Fruit fly (Drosophila melanogaster) whole organism, embryonic: ENCODE data around the gene lark.

Source experiments
- Atf6 ChIP-seq: fragments of 200-800 bp; sonication (Bioruptor generic); IDR thresholded peaks from 2 replicates; pipeline ENCODE4 v1.3.6; 2022; ENCODE audit warnings: missing biosample characterization, missing genetic modification characterization
- Bgb ChIP-seq: fragments of 200-800 bp; sonication (Bioruptor generic); IDR thresholded peaks from 2 replicates; pipeline ENCODE4 v1.3.6; 2022; ENCODE audit warnings: missing biosample characterization, missing genetic modification characterization; ENCODE audit not compliant: partially characterized antibody
- CG10321 ChIP-seq: fragments of 200-800 bp; sonication (Bioruptor generic); IDR thresholded peaks from 2 replicates; pipeline ENCODE4 v1.3.6; 2022; ENCODE audit warnings: missing biosample characterization, missing genetic modification characterization
- CG11695 ChIP-seq: fragments of 200-800 bp; sonication (Bioruptor generic); IDR thresholded peaks from 3 replicates; pipeline ENCODE4 v1.3.6; 2022; ENCODE audit warnings: missing biosample characterization, missing genetic modification characterization
- CG12071 ChIP-seq: fragments of 200-800 bp; sonication (Bioruptor generic); optimal IDR thresholded peaks from 3 replicates; lab custom pipeline; 2018; ENCODE audit warnings: missing biosample characterization, mild to moderate bottlenecking, missing genetic modification characterization
- CG12659 ChIP-seq: fragments of 200-800 bp; sonication (Bioruptor generic); optimal IDR thresholded peaks from 3 replicates; lab custom pipeline; 2017; ENCODE audit warnings: mild to moderate bottlenecking, missing biosample characterization, missing genetic modification reagents, missing genetic modification characterization
- CG12769 ChIP-seq: fragments of 200-800 bp; sonication (Bioruptor generic); optimal IDR thresholded peaks from 2 replicates; lab custom pipeline; 2019; ENCODE audit warnings: missing biosample characterization, mild to moderate bottlenecking, missing genetic modification characterization, moderate library complexity
- CG13123 ChIP-seq: fragments of 200-800 bp; sonication (Bioruptor generic); optimal IDR thresholded peaks from 2 replicates; lab custom pipeline; 2016; ENCODE audit warnings: missing biosample characterization, missing genetic modification characterization
- CG13775 ChIP-seq: fragments of 200-800 bp; sonication (Bioruptor generic); optimal IDR thresholded peaks from 3 replicates; lab custom pipeline; 2017; ENCODE audit warnings: missing biosample characterization, mild to moderate bottlenecking, missing genetic modification characterization
- CG13894 ChIP-seq: fragments of 200-800 bp; sonication (Bioruptor generic); optimal IDR thresholded peaks from 3 replicates; lab custom pipeline; 2018; ENCODE audit warnings: missing biosample characterization, mild to moderate bottlenecking, missing genetic modification characterization, moderate library complexity
- CG14667 ChIP-seq: fragments of 200-800 bp; sonication (Bioruptor generic); IDR thresholded peaks from 2 replicates; pipeline ENCODE4 v1.3.6; 2022; ENCODE audit warnings: missing biosample characterization, missing genetic modification characterization
- CG16863 ChIP-seq: fragments of 200-800 bp; sonication (Bioruptor generic); optimal IDR thresholded peaks from 3 replicates; lab custom pipeline; 2016; ENCODE audit warnings: missing biosample characterization, missing genetic modification characterization
- CG17359 ChIP-seq: fragments of 200-800 bp; sonication (Bioruptor generic); optimal IDR thresholded peaks from 3 replicates; lab custom pipeline; 2018; ENCODE audit warnings: missing biosample characterization, mild to moderate bottlenecking, missing genetic modification characterization, moderate library complexity
- CG1832 ChIP-seq: fragments of 200-800 bp; sonication (Bioruptor generic); optimal IDR thresholded peaks from 2 replicates; lab custom pipeline; 2017; ENCODE audit warnings: missing biosample characterization, mild to moderate bottlenecking, missing genetic modification characterization, inconsistent platforms
- CG2202 ChIP-seq: fragments of 200-800 bp; sonication (Bioruptor generic); optimal IDR thresholded peaks from 2 replicates; lab custom pipeline; 2018; ENCODE audit warnings: missing biosample characterization, mild to moderate bottlenecking, missing genetic modification characterization
- CG30020 ChIP-seq: fragments of 200-800 bp; optimal IDR thresholded peaks from 2 replicates; lab custom pipeline; 2019; ENCODE audit warnings: missing biosample characterization, mild to moderate bottlenecking, missing genetic modification characterization, moderate library complexity
- CG30403 ChIP-seq: fragments of 200-800 bp; sonication (Bioruptor generic); optimal IDR thresholded peaks from 3 replicates; lab custom pipeline; 2016; ENCODE audit warnings: missing biosample characterization, missing genetic modification characterization
- CG34422 ChIP-seq: fragments of 200-800 bp; sonication (Bioruptor generic); IDR thresholded peaks from 3 replicates; pipeline ENCODE4 v1.3.6; 2022; ENCODE audit warnings: missing biosample characterization, missing genetic modification characterization
- CG4424 ChIP-seq: fragments of 200-800 bp; sonication (Bioruptor generic); optimal IDR thresholded peaks from 3 replicates; lab custom pipeline; 2016; ENCODE audit warnings: missing biosample characterization, missing genetic modification characterization
- CG4617 ChIP-seq: fragments of 200-800 bp; sonication (Bioruptor generic); optimal IDR thresholded peaks from 3 replicates; lab custom pipeline; 2016; ENCODE audit warnings: missing biosample characterization, missing genetic modification characterization, borderline replicate concordance
- CG7271 ChIP-seq: fragments of 200-800 bp; sonication (Bioruptor generic); optimal IDR thresholded peaks from 2 replicates; lab custom pipeline; 2018; ENCODE audit warnings: missing biosample characterization, mild to moderate bottlenecking, missing genetic modification characterization, moderate library complexity
- CG7745 ChIP-seq: fragments of 200-800 bp; sonication (Bioruptor generic); optimal IDR thresholded peaks from 2 replicates; lab custom pipeline; 2018; ENCODE audit warnings: missing biosample characterization, mild to moderate bottlenecking, missing genetic modification characterization, moderate library complexity
- CG8089 ChIP-seq: fragments of 200-800 bp; sonication (Bioruptor generic); optimal IDR thresholded peaks from 3 replicates; lab custom pipeline; 2016; ENCODE audit warnings: missing biosample characterization, missing genetic modification characterization
- CG8478 ChIP-seq: fragments of >200 bp; optimal IDR thresholded peaks from 2 replicates; lab custom pipeline; 2018
- CG8944 ChIP-seq: fragments of 200-800 bp; sonication (Bioruptor generic); optimal IDR thresholded peaks from 3 replicates; lab custom pipeline; 2016; ENCODE audit warnings: missing biosample characterization, missing genetic modification characterization
- CoRest ChIP-seq: fragments of 200-800 bp; sonication (Bioruptor generic); optimal IDR thresholded peaks from 3 replicates; lab custom pipeline; 2018; ENCODE audit warnings: missing biosample characterization, mild to moderate bottlenecking, missing genetic modification characterization, moderate library complexity
- D19B ChIP-seq: fragments of 200-800 bp; sonication (Bioruptor generic); optimal IDR thresholded peaks from 2 replicates; lab custom pipeline; 2017; ENCODE audit warnings: missing biosample characterization, mild to moderate bottlenecking, missing genetic modification characterization
- HLH54F ChIP-seq: fragments of 200-800 bp; sonication (Bioruptor generic); optimal IDR thresholded peaks from 3 replicates; lab custom pipeline; 2016; ENCODE audit warnings: missing biosample characterization, missing genetic modification characterization
- Nf-YA ChIP-seq: fragments of 200-800 bp; sonication (Bioruptor generic); IDR thresholded peaks from 2 replicates; pipeline ENCODE4 v1.3.6; 2022; ENCODE audit warnings: missing biosample characterization, missing genetic modification characterization
- Nf-YB ChIP-seq: fragments of 200-800 bp; sonication (Bioruptor generic); optimal IDR thresholded peaks from 3 replicates; lab custom pipeline; 2019; ENCODE audit warnings: missing biosample characterization, mild to moderate bottlenecking, missing genetic modification characterization, moderate library complexity
- Side ChIP-seq: fragments of 200-800 bp; sonication (Bioruptor generic); optimal IDR thresholded peaks from 2 replicates; lab custom pipeline; 2016; ENCODE audit warnings: missing biosample characterization, missing genetic modification characterization
- Taf1 ChIP-seq: fragments of 200-800 bp; sonication (Bioruptor generic); IDR thresholded peaks from 2 replicates; pipeline ENCODE4 v1.3.6; 2022; ENCODE audit warnings: missing biosample characterization, missing genetic modification characterization
- YL-1 ChIP-seq: fragments of 200-800 bp; sonication (Bioruptor generic); optimal IDR thresholded peaks from 3 replicates; lab custom pipeline; 2017; ENCODE audit warnings: missing biosample characterization, mild to moderate bottlenecking, missing genetic modification characterization
- ci ChIP-seq: fragments of 200-800 bp; sonication (Bioruptor generic); IDR thresholded peaks from 3 replicates; pipeline ENCODE4 v1.3.6; 2022; ENCODE audit warnings: missing biosample characterization, missing genetic modification characterization
- dimm ChIP-seq: fragments of 200-800 bp; sonication (Bioruptor generic); IDR thresholded peaks from 2 replicates; pipeline ENCODE4 v1.3.6; 2022; ENCODE audit warnings: missing biosample characterization, missing genetic modification characterization
- dm ChIP-seq: fragments of 200-800 bp; sonication (Bioruptor generic); optimal IDR thresholded peaks from 3 replicates; lab custom pipeline; 2016; ENCODE audit warnings: missing biosample characterization, missing genetic modification characterization
- gcm ChIP-seq: fragments of 200-800 bp; sonication (Bioruptor generic); optimal IDR thresholded peaks from 2 replicates; lab custom pipeline; 2019; ENCODE audit warnings: missing biosample characterization, mild to moderate bottlenecking, missing genetic modification characterization, moderate library complexity
- hb ChIP-seq: fragments of 200-800 bp; sonication (Bioruptor generic); IDR thresholded peaks from 3 replicates; pipeline ENCODE4 v1.3.6; 2022; ENCODE audit warnings: missing biosample characterization, missing genetic modification characterization; ENCODE audit not compliant: partially characterized antibody
- insv ChIP-seq, 2 experiments: fragments of 200-800 bp; sonication (Bioruptor generic); optimal IDR thresholded peaks; 3 replicates each; lab custom pipeline; 2016 to 2018; ENCODE audit warnings: missing biosample characterization in 2 of 2, missing genetic modification characterization in 2 of 2
- jumu ChIP-seq: fragments of 200-800 bp; sonication (Bioruptor generic); optimal IDR thresholded peaks from 3 replicates; lab custom pipeline; 2016; ENCODE audit warnings: missing biosample characterization, missing genetic modification characterization
- lilli ChIP-seq: fragments of 200-800 bp; sonication (Bioruptor generic); optimal IDR thresholded peaks from 3 replicates; lab custom pipeline; 2016; ENCODE audit warnings: missing biosample characterization, missing genetic modification characterization
- mld ChIP-seq: fragments of 200-800 bp; sonication (Bioruptor generic); IDR thresholded peaks from 3 replicates; pipeline ENCODE4 v1.3.6; 2022; ENCODE audit warnings: missing biosample characterization, missing genetic modification characterization; ENCODE audit not compliant: partially characterized antibody
- nerfin-1 ChIP-seq: fragments of 200-800 bp; sonication (Bioruptor generic); optimal IDR thresholded peaks from 3 replicates; lab custom pipeline; 2019; ENCODE audit warnings: missing biosample characterization, mild to moderate bottlenecking, missing genetic modification characterization, moderate library complexity
- pum ChIP-seq: fragments of 200-800 bp; sonication (Bioruptor generic); optimal IDR thresholded peaks from 2 replicates; lab custom pipeline; 2016; ENCODE audit warnings: missing biosample characterization, missing genetic modification characterization
- ro ChIP-seq: fragments of 200-800 bp; sonication (Bioruptor generic); IDR thresholded peaks from 2 replicates; pipeline ENCODE4 v1.3.6; 2022; ENCODE audit warnings: missing biosample characterization, missing genetic modification characterization
- row ChIP-seq: fragments of 200-800 bp; sonication (Bioruptor generic); IDR thresholded peaks from 3 replicates; pipeline ENCODE4 v1.3.6; 2022; ENCODE audit warnings: missing biosample characterization, missing genetic modification characterization
- slou ChIP-seq: fragments of 200-800 bp; sonication (Bioruptor generic); optimal IDR thresholded peaks from 3 replicates; lab custom pipeline; 2016; ENCODE audit warnings: missing biosample characterization, missing genetic modification characterization
- so ChIP-seq: fragments of 200-800 bp; sonication (Bioruptor generic); IDR thresholded peaks from 3 replicates; pipeline ENCODE4 v1.3.6; 2022; ENCODE audit warnings: missing biosample characterization, missing genetic modification characterization
- sr ChIP-seq: fragments of 200-800 bp; sonication (Bioruptor generic); IDR thresholded peaks from 3 replicates; pipeline ENCODE4 v1.3.6; 2022; ENCODE audit warnings: missing biosample characterization, missing genetic modification characterization
- tin ChIP-seq: fragments of 200-800 bp; sonication (Bioruptor generic); optimal IDR thresholded peaks from 3 replicates; lab custom pipeline; 2016; ENCODE audit warnings: missing biosample characterization, missing genetic modification characterization
- zfh2 ChIP-seq: fragments of 200-800 bp; sonication (Bioruptor generic); optimal IDR thresholded peaks from 2 replicates; lab custom pipeline; 2016; ENCODE audit warnings: missing biosample characterization, missing genetic modification characterization

The lark gene

DNA sequence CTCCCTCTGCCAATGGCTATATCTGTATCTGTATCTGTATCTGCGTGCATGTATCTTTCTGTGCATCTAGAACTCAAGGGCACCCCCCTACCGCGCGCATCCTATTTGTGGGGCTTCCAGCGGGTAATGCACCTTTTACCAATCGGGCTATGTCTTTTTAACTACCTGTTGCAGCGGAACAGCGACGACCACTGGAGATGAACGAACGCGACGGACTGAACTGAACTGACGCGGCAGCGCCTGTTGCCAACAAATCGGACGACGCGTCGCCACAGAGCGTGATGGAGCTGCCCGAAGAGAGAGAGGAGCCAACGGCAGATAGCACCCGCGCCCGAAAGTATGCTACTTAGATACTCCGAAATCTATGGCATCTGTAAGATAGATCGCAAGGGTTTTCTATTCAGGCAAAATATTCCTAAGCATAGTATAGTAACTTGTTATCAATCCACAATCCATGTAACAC, 5.9 kb downstream of the lark start, which contains the start of gene Cln7 (continued):
- TF ChIP-seq CG12659 (peak; percentile 31), CG34422 (peak; percentile 52; the same call in 1 of the 3 replicates), gcm (GFP tag; lab: Kevin White, UChicago) (peak; percentile 43), CG8089 (GFP tag; lab: Kevin White, UChicago) (no peak), so (GFP tag; lab: Robert Waterston, UW) (no peak; the same call in 2 of the 3 replicates), slou (GFP tag; lab: Kevin White, UChicago) (no peak), CG16863 (GFP tag; lab: Kevin White, UChicago) (peak; percentile 31), Nf-YB (peak; percentile 70), ci (GFP tag; lab: Robert Waterston, UW) (peak; percentile 81), sr (GFP tag; lab: Robert Waterston, UW) (peak; percentile 44; the same call in 1 of the 3 replicates), CG17359 (tag; lab: Kevin White, UChicago) (peak; percentile 31), Taf1 (no peak), CG13123 (no peak), CG12071 (GFP tag; lab: Kevin White, UChicago) (peak; percentile 70), CG7271 (tag; lab: Kevin White, UChicago) (no peak), CG4424 (GFP tag; lab: Kevin White, UChicago) (no peak), CG11695 (GFP tag; lab: Robert Waterston, UW) (0 out of 3 replicates have a peak, but pooled peaks have one; percentile 17), CG30403 (GFP tag; lab: Kevin White, UChicago) (no peak), CG8478 (lab: Kevin White, UChicago) (no peak), dimm (GFP tag; lab: Robert Waterston, UW) (no peak), pum (GFP tag; lab: Kevin White, UChicago) (no peak), CG14667 (GFP tag; lab: Robert Waterston, UW) (no peak), hb (GFP tag; lab: Robert Waterston, UW) (no peak), CG30020 (no peak), Atf6 (GFP tag; lab: Robert Waterston, UW) (peak; percentile 56), CG13894 (tag; lab: Kevin White, UChicago) (peak; percentile 64), CG12769 (tag; lab: Kevin White, UChicago) (no peak), CG4617 (GFP tag; lab: Kevin White, UChicago) (no peak), zfh2 (GFP tag; lab: Kevin White, UChicago) (no peak), ro (GFP tag; lab: Robert Waterston, UW) (no peak), CG2202 (tag; lab: Kevin White, UChicago) (no peak), HLH54F (GFP tag; lab: Kevin White, UChicago) (no peak), D19B (GFP tag; lab: Kevin White, UChicago) (no peak), nerfin-1 (tag; lab: Kevin White, UChicago) (peak; percentile 22), jumu (GFP tag; lab: Kevin White, UChicago) (peak; percentile 14), Side (peak; percentile 30), CoRest (tag; lab: Kevin White, UChicago) (no peak), CG8944 (no peak), YL-1 (peak; percentile 28), row (GFP tag; lab: Robert Waterston, UW) (no peak; the same call in 2 of the 3 replicates), mld (no peak), Bgb (GFP tag; lab: Robert Waterston, UW) (peak; percentile 38; the same call in 1 of the 2 replicates), CG1832 (GFP tag; lab: Kevin White, UChicago) (peak; percentile 22), CG7745 (no peak), CG13775 (GFP tag; lab: Kevin White, UChicago) (no peak), insv (GFP tag; optimal IDR thresholded peaks at IDR 0.05; lab: Kevin White, UChicago) (peak in 1 of 2 experiments; percentile 46), tin (GFP tag; lab: Kevin White, UChicago) (no peak), dm (GFP tag; lab: Kevin White, UChicago) (no peak), lilli (GFP tag; lab: Kevin White, UChicago) (no peak), CG10321 (GFP tag; lab: Robert Waterston, UW) (no peak), Nf-YA (GFP tag; lab: Robert Waterston, UW) (no peak; the same call in 1 of the 2 replicates)
